Fruit fly (Drosophila melanogaster): Measurements from ENCODE around the gene CG33722.

The CG33722 gene

DNA sequence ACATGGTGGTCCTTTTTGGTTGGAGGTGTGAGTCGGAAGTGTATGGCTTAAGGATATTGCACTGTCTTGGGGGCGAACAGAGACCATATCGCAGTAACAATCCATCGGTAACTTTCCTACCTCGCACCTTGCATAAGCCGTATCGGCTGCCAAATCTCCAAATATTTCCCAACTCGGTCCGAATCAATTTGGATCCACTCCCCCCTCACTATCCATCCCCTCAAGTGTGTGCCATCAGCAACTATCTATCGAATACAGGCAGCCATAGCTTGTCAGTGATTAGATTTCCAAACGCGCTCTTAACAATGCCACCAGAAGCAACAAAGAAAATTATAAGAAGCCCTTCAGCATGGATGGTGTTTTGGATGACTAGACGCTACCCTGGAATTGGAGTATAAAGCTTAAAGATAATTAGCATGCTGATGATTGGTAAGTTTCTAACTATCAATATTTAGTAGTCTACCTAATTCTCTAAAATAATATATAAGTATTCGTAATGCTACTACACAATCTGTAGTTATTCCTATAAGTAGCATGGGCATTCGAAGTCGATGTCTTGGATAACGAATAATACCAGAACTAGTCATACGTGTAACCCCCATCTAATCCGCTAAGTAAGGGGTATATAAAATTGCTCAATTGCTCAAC, 37.1 kb upstream of the CG33722 start (continued):
- no peak for TF ChIP-seq pan (optimal IDR thresholded peaks at IDR 0.05)
- TF ChIP-seq pan (GFP tag; optimal IDR thresholded peaks at IDR 0.05 in 1 of 2, IDR thresholded peaks at IDR 0.05 in 1 of 2) = peak in 1 of 2 experiments; percentile 28
- peak; percentile 80 for TF ChIP-seq CG7839 (tag; optimal IDR thresholded peaks at IDR 0.05)
- TF ChIP-seq scrt (GFP tag; optimal IDR thresholded peaks at IDR 0.05) = peak; percentile 30
- TF ChIP-seq tgo (GFP tag; IDR thresholded peaks at IDR 0.05) = peak; percentile 63; the same call in 2 of the 3 replicates
- TF ChIP-seq stc (GFP tag; IDR thresholded peaks at IDR 0.05) = peak; percentile 55; the same call in 1 of the 2 replicates
- TF ChIP-seq Xbp1 (GFP tag; optimal IDR thresholded peaks at IDR 0.05) = peak; percentile 62
- 0 out of 2 replicates have a peak, but pooled peaks have one; percentile 7 for TF ChIP-seq CG6272 (GFP tag; IDR thresholded peaks at IDR 0.05)
- peak; percentile 62 for TF ChIP-seq lmd (GFP tag; IDR thresholded peaks at IDR 0.05)
- peak; percentile 30; the same call in 1 of the 2 replicates for TF ChIP-seq ssp (GFP tag; IDR thresholded peaks at IDR 0.05)
- TF ChIP-seq Xrp1 (GFP tag; IDR thresholded peaks at IDR 0.05) = peak; percentile 35; the same call in 1 of the 2 replicates
- no peak for TF ChIP-seq CG31365 (tag; optimal IDR thresholded peaks at IDR 0.05)
- TF ChIP-seq CkIIα-i1 (GFP tag; IDR thresholded peaks at IDR 0.05) = no peak
- no peak for TF ChIP-seq dati (GFP tag; IDR thresholded peaks at IDR 0.05)
- TF ChIP-seq lbe (GFP tag; optimal IDR thresholded peaks at IDR 0.05) = no peak
- TF ChIP-seq CG10543 (GFP tag; optimal IDR thresholded peaks at IDR 0.05) = peak; percentile 12
- no peak for TF ChIP-seq CG7357 (GFP tag; IDR thresholded peaks at IDR 0.05)
- TF ChIP-seq CG4424 (GFP tag; optimal IDR thresholded peaks at IDR 0.05) = peak; percentile 2
- 0 out of 2 replicates have a peak, but pooled peaks have one; percentile 34 for TF ChIP-seq Awh (GFP tag; IDR thresholded peaks at IDR 0.05)
- TF ChIP-seq CG13287 (GFP tag; IDR thresholded peaks at IDR 0.05; ENCODE audit: partially characterized antibody) = no peak
- no peak for TF ChIP-seq da (GFP tag; optimal IDR thresholded peaks at IDR 0.05)
- TF ChIP-seq Antp (GFP tag; optimal IDR thresholded peaks at IDR 0.05) = no peak
- no peak for TF ChIP-seq gfzf (GFP tag; optimal IDR thresholded peaks at IDR 0.05)
- TF ChIP-seq eve (GFP tag; optimal IDR thresholded peaks at IDR 0.05) = peak in 1 of 2 experiments; percentile 88
- no peak for TF ChIP-seq ci (GFP tag; IDR thresholded peaks at IDR 0.05)
- TF ChIP-seq CG9437 (GFP tag; optimal IDR thresholded peaks at IDR 0.05) = peak; percentile 47
- no peak for TF ChIP-seq pnt (GFP tag; optimal IDR thresholded peaks at IDR 0.05)
- 0 out of 3 replicates have a peak, but pooled peaks have one; percentile 49 for TF ChIP-seq CG11093 (GFP tag; IDR thresholded peaks at IDR 0.05)
- no peak for TF ChIP-seq sc (optimal IDR thresholded peaks at IDR 0.05)
- TF ChIP-seq sc (GFP tag; optimal IDR thresholded peaks at IDR 0.05) = peak; percentile 15
- peak; percentile 73 for TF ChIP-seq CG15269 (tag; optimal IDR thresholded peaks at IDR 0.05)
- no peak for TF ChIP-seq CG4328 (GFP tag; optimal IDR thresholded peaks at IDR 0.05)
- TF ChIP-seq zen2 (GFP tag; IDR thresholded peaks at IDR 0.05; ENCODE audit: partially characterized antibody) = no peak
- no peak for TF ChIP-seq twi (tag; optimal IDR thresholded peaks at IDR 0.05)
- TF ChIP-seq Blimp-1 (GFP tag; optimal IDR thresholded peaks at IDR 0.05) = peak; percentile 37
- peak; percentile 65 for TF ChIP-seq CG12769 (tag; optimal IDR thresholded peaks at IDR 0.05)
- peak; percentile 64 for TF ChIP-seq CG13424 (tag; optimal IDR thresholded peaks at IDR 0.05)
- TF ChIP-seq zfh1 (GFP tag; IDR thresholded peaks at IDR 0.05) = 0 out of 3 replicates have a peak, but pooled peaks have one; percentile 16
- TF ChIP-seq CG7786 (GFP tag; optimal IDR thresholded peaks at IDR 0.05) = peak; percentile 27
- TF ChIP-seq lab (GFP tag; optimal IDR thresholded peaks at IDR 0.05) = peak; percentile 66
- TF ChIP-seq dmrt99B (tag; optimal IDR thresholded peaks at IDR 0.05) = peak; percentile 77
- TF ChIP-seq HHEX (GFP tag; optimal IDR thresholded peaks at IDR 0.05) = peak; percentile 43
- peak; percentile 42 for TF ChIP-seq CG4820 (GFP tag; optimal IDR thresholded peaks at IDR 0.05)
- peak; percentile 45 for TF ChIP-seq fd3F (GFP tag; optimal IDR thresholded peaks at IDR 0.05)
- no peak for TF ChIP-seq nom (GFP tag; optimal IDR thresholded peaks at IDR 0.05)
- no peak for TF ChIP-seq CG7372 (GFP tag; IDR thresholded peaks at IDR 0.05)
- TF ChIP-seq bcd (GFP tag; optimal IDR thresholded peaks at IDR 0.05) = peak; percentile 47
- peak; percentile 49 for TF ChIP-seq org-1 (GFP tag; optimal IDR thresholded peaks at IDR 0.05)
- TF ChIP-seq Dll (GFP tag; IDR thresholded peaks at IDR 0.05; ENCODE audit: partially characterized antibody) = no peak
